Worm (Caenorhabditis elegans): ENCODE results near the gene W09H1.1.
A peak's percentile ranks its signal among the peaks of the same experiment; 100 is the strongest.

W09H1.1 gene

DNA sequence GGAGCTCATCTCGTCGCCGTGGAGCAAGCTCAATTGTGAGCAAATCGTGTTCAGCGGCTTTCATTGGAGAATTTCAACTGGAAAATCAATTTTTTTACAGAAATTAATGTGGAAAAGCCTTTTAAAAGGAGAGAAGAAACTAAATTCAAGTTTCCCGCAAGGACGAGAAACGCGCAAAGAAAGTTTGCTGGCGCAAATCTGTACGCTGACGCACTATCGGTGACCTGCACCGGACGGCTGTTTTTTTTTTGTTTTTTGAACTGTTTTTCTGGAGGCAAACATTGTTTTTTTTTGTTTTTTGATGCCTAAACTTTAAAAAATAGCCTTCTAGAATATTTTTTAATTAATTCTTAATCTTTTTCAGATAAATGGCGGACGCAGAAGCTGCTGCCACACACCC is 24.4 kb downstream of the W09H1.1 start, which contains the start of the genes hpr-17 and F32A11.1:
Gene hpr-17, minus strand, starts transcription at position 77 of the 400 bp plus-strand sequence.
Gene F32A11.1, plus strand, starts transcription at position 359 of the 400 bp plus-strand sequence.
- TF ChIP-seq snpc-3.4 (tag; optimal IDR thresholded peaks at IDR 0.05) (no peak), lsy-27 (tag; optimal IDR thresholded peaks at IDR 0.05; ENCODE audit: borderline replicate concordance, insufficient read depth) (no peak), hlh-12 (tag; optimal IDR thresholded peaks at IDR 0.05) (no peak), let-526 (GFP tag; IDR thresholded peaks at IDR 0.05) (0 out of 2 replicates have a peak, but pooled peaks have one; percentile 33), F52B5.7 (tag; optimal IDR thresholded peaks at IDR 0.05) (no peak), chd-7 (tag; optimal IDR thresholded peaks at IDR 0.05) (no peak), pbrm-1 (GFP tag; IDR thresholded peaks at IDR 0.05) (peak; percentile 84), die-1 (tag; optimal IDR thresholded peaks at IDR 0.05) (no peak), D2030.7 (GFP tag; IDR thresholded peaks at IDR 0.05) (peak; percentile 49), ztf-25 (GFP tag; IDR thresholded peaks at IDR 0.05) (no peak), Y67H2A.10 (GFP tag; conservative IDR thresholded peaks at IDR 0.05) (no peak), nfya-2 (GFP tag; IDR thresholded peaks at IDR 0.05) (no peak), hmg-1.2 (GFP tag; IDR thresholded peaks at IDR 0.05) (peak; percentile 57), lin-54 (GFP tag; optimal IDR thresholded peaks at IDR 0.05) (peak; percentile 97), snpc-1.3 (tag; optimal IDR thresholded peaks at IDR 0.05; ENCODE audit: insufficient read depth) (peak; percentile 6), mcd-1 (GFP tag; IDR thresholded peaks at IDR 0.05) (peak; percentile 93), B0261.1 (tag; optimal IDR thresholded peaks at IDR 0.05) (no peak), F49E8.2 (tag; optimal IDR thresholded peaks at IDR 0.05; ENCODE audit: insufficient read depth) (no peak), hrde-1 (tag; optimal IDR thresholded peaks at IDR 0.05; ENCODE audit: borderline replicate concordance) (no peak), dpl-1 (GFP tag; optimal IDR thresholded peaks at IDR 0.05) (peak; percentile 89), nhr-27 (tag; optimal IDR thresholded peaks at IDR 0.05) (no peak), aptf-2 (GFP tag; conservative IDR thresholded peaks at IDR 0.05) (no peak), nhr-80 (tag; optimal IDR thresholded peaks at IDR 0.05) (peak; percentile 32), tbx-9 (tag; optimal IDR thresholded peaks at IDR 0.05; ENCODE audit: borderline replicate concordance) (no peak), tbp1 (GFP tag; optimal IDR thresholded peaks at IDR 0.05) (peak; percentile 52), nhr-90 (tag; optimal IDR thresholded peaks at IDR 0.05) (no peak), F22D6.2 (tag; optimal IDR thresholded peaks at IDR 0.05) (peak; percentile 35), egl-44 (GFP tag; IDR thresholded peaks at IDR 0.05) (peak; percentile 46; the same call in 1 of the 2 replicates), Y79H2A.3 (GFP tag; conservative IDR thresholded peaks at IDR 0.05) (no peak), akir-1 (GFP tag; optimal IDR thresholded peaks at IDR 0.05) (no peak), rpc-1 (optimal IDR thresholded peaks at IDR 0.05) (no peak), rpc-1 (tag; optimal IDR thresholded peaks at IDR 0.05) (no peak), F55B11.4 (tag; optimal IDR thresholded peaks at IDR 0.05; ENCODE audit: borderline replicate concordance, insufficient read depth) (no peak), lir-1 (GFP tag; conservative IDR thresholded peaks at IDR 0.05) (peak; percentile 31; the same call in 1 of the 2 replicates), Y95B8A.8 (GFP tag; IDR thresholded peaks at IDR 0.05) (no peak), athp-1 (tag; optimal IDR thresholded peaks at IDR 0.05) (peak; percentile 7), zfh-2 (GFP tag; conservative IDR thresholded peaks at IDR 0.05) (peak; percentile 35; the same call in 1 of the 2 replicates), K11D2.4 (GFP tag; IDR thresholded peaks at IDR 0.05) (peak; percentile 80), ztf-18 (tag; optimal IDR thresholded peaks at IDR 0.05) (peak; percentile 96), snpc-4 (GFP tag; optimal IDR thresholded peaks at IDR 0.05) (peak; percentile 40), snpc-4 (tag; optimal IDR thresholded peaks at IDR 0.05) (peak; percentile 47 to 78 (median 62)), B0019.2 (GFP tag; conservative IDR thresholded peaks at IDR 0.05) (0 out of 2 replicates have a peak, but pooled peaks have one; percentile 34), B0035.1 (tag; optimal IDR thresholded peaks at IDR 0.05) (no peak), ZK185.1 (tag; optimal IDR thresholded peaks at IDR 0.05; ENCODE audit: poor library complexity, severe bottlenecking) (peak; percentile 81), sdz-38 (tag; optimal IDR thresholded peaks at IDR 0.05) (no peak), xnd-1 (tag; optimal IDR thresholded peaks at IDR 0.05) (peak; percentile 39), rcor-1 (GFP tag; IDR thresholded peaks at IDR 0.05) (peak; percentile 56; the same call in 1 of the 2 replicates), ceh-27 (GFP tag; optimal IDR thresholded peaks at IDR 0.05) (peak; percentile 18)

Measured in whole organism, young adult.